Fruit fly (Drosophila melanogaster): ENCODE measurements around the gene CG33493.

The CG33493 gene

dm6 chr3L:10663190-10663763 is 29.7 kb downstream of the CG33493 start, which contains the start of gene Adi1 (continued):
- TF ChIP-seq CG33557 (GFP tag; optimal IDR thresholded peaks at IDR 0.05), result no peak
- no peak for TF ChIP-seq Six4 (GFP tag; optimal IDR thresholded peaks at IDR 0.05)
- no peak for TF ChIP-seq CG30431 (GFP tag; optimal IDR thresholded peaks at IDR 0.05)
- TF ChIP-seq ro (GFP tag; IDR thresholded peaks at IDR 0.05), result no peak
- peak; percentile 22 for TF ChIP-seq grn (GFP tag; optimal IDR thresholded peaks at IDR 0.05)
- TF ChIP-seq CG31224 (GFP tag; IDR thresholded peaks at IDR 0.05), result no peak
- TF ChIP-seq E2f2 (GFP tag; IDR thresholded peaks at IDR 0.05), result peak; percentile 22; the same call in 1 of the 2 replicates
- TF ChIP-seq MESR4 (GFP tag; optimal IDR thresholded peaks at IDR 0.05), result peak; percentile 27
- TF ChIP-seq CG2199 (GFP tag; IDR thresholded peaks at IDR 0.05), result no peak
- TF ChIP-seq tx (GFP tag; optimal IDR thresholded peaks at IDR 0.05), result no peak
- peak; percentile 50 for TF ChIP-seq CG34376 (GFP tag; optimal IDR thresholded peaks at IDR 0.05)
- no peak for TF ChIP-seq ewg (GFP tag; optimal IDR thresholded peaks at IDR 0.05)
- TF ChIP-seq croc (GFP tag; conservative IDR thresholded peaks at IDR 0.05), result no peak
- TF ChIP-seq CG8290 (GFP tag; optimal IDR thresholded peaks at IDR 0.05), result no peak
- peak in 1 of 2 experiments; percentile 5 for TF ChIP-seq CG8290 (tag; optimal IDR thresholded peaks at IDR 0.05)
- TF ChIP-seq MBD-R2 (GFP tag; IDR thresholded peaks at IDR 0.05), result peak; percentile 44
- TF ChIP-seq prd (optimal IDR thresholded peaks at IDR 0.05), result no peak
- TF ChIP-seq prd (GFP tag; IDR thresholded peaks at IDR 0.05), result no peak
- TF ChIP-seq Gsc (GFP tag; IDR thresholded peaks at IDR 0.05), result no peak
- TF ChIP-seq Taf1 (GFP tag; IDR thresholded peaks at IDR 0.05), result no peak
- no peak for TF ChIP-seq CG11695 (GFP tag; IDR thresholded peaks at IDR 0.05)
- TF ChIP-seq Sry-δ (GFP tag; optimal IDR thresholded peaks at IDR 0.05), result no peak
- TF ChIP-seq Opbp (GFP tag; IDR thresholded peaks at IDR 0.05; ENCODE audit: partially characterized antibody), result no peak
- no peak for TF ChIP-seq zen (tag; optimal IDR thresholded peaks at IDR 0.05)
- TF ChIP-seq CG14667 (GFP tag; IDR thresholded peaks at IDR 0.05), result no peak
- no peak for TF ChIP-seq CG11398 (GFP tag; optimal IDR thresholded peaks at IDR 0.05)
- peak; percentile 14 for TF ChIP-seq CG13894 (tag; optimal IDR thresholded peaks at IDR 0.05)
- TF ChIP-seq Fer1 (GFP tag; optimal IDR thresholded peaks at IDR 0.05), result peak; percentile 7

- peak in 1 of 3 experiments; percentile 47 for TF ChIP-seq Stat92E (GFP tag; optimal IDR thresholded peaks at IDR 0.05)
- no peak for TF ChIP-seq Deaf1 (tag; optimal IDR thresholded peaks at IDR 0.05)
- TF ChIP-seq CG17385 (GFP tag; optimal IDR thresholded peaks at IDR 0.05), result peak; percentile 24
- peak; percentile 52; the same call in 1 of the 3 replicates for TF ChIP-seq CG11456 (GFP tag; IDR thresholded peaks at IDR 0.05)
- no peak for TF ChIP-seq ewg (GFP tag; optimal IDR thresholded peaks at IDR 0.05)
- TF ChIP-seq MTF-1 (GFP tag; optimal IDR thresholded peaks at IDR 0.05; ENCODE audit: borderline replicate concordance), result peak; percentile 65
- 0 out of 2 replicates have a peak, but pooled peaks have one; percentile 9 for TF ChIP-seq onecut (GFP tag; IDR thresholded peaks at IDR 0.05)
- TF ChIP-seq Dbx (GFP tag; IDR thresholded peaks at IDR 0.05), result peak; percentile 50; the same call in 2 of the 3 replicates
- TF ChIP-seq bsh (GFP tag; optimal IDR thresholded peaks at IDR 0.05), result peak; percentile 31 to 41
- TF ChIP-seq Nf-YA (GFP tag; IDR thresholded peaks at IDR 0.05), result no peak
- TF ChIP-seq CG31224 (GFP tag; IDR thresholded peaks at IDR 0.05), result no peak
- no peak for TF ChIP-seq CG4424 (GFP tag; optimal IDR thresholded peaks at IDR 0.05)
- no peak for TF ChIP-seq CG13123 (GFP tag; optimal IDR thresholded peaks at IDR 0.05)
- TF ChIP-seq nerfin-1 (tag; optimal IDR thresholded peaks at IDR 0.05), result peak; percentile 96
- no peak for TF ChIP-seq org-1 (GFP tag; optimal IDR thresholded peaks at IDR 0.05)
- no peak for TF ChIP-seq fd96Cb (tag; optimal IDR thresholded peaks at IDR 0.05)
- no peak for TF ChIP-seq dmrt99B (tag; optimal IDR thresholded peaks at IDR 0.05)
- no peak for TF ChIP-seq jing (GFP tag; optimal IDR thresholded peaks at IDR 0.05)
- no peak for TF ChIP-seq CG7357 (GFP tag; IDR thresholded peaks at IDR 0.05)
- peak; percentile 54 for TF ChIP-seq CG7556 (GFP tag; optimal IDR thresholded peaks at IDR 0.05)
- TF ChIP-seq Ptx1 (GFP tag; IDR thresholded peaks at IDR 0.05), result 0 out of 2 replicates have a peak, but pooled peaks have one; percentile 35
- no peak for TF ChIP-seq Dad (GFP tag; optimal IDR thresholded peaks at IDR 0.05)
- TF ChIP-seq CG6765 (GFP tag; optimal IDR thresholded peaks at IDR 0.05), result peak; percentile 50
Measured at dm6 chr3L:10660744-10661589, 32.0 kb downstream of the CG33493 start, which contains the start of the genes CG32066 and CG8003. Gene CG32066 (minus strand): TSS chr3L:10661013. Gene CG8003 (plus strand): TSS chr3L:10661475.

Data from whole organism, embryonic.